Fruit fly (Drosophila melanogaster): ENCODE measurements around the gene CG11069.
A peak's percentile ranks its signal among the peaks of the same experiment; 100 is the strongest.

CG11069 gene

DNA sequence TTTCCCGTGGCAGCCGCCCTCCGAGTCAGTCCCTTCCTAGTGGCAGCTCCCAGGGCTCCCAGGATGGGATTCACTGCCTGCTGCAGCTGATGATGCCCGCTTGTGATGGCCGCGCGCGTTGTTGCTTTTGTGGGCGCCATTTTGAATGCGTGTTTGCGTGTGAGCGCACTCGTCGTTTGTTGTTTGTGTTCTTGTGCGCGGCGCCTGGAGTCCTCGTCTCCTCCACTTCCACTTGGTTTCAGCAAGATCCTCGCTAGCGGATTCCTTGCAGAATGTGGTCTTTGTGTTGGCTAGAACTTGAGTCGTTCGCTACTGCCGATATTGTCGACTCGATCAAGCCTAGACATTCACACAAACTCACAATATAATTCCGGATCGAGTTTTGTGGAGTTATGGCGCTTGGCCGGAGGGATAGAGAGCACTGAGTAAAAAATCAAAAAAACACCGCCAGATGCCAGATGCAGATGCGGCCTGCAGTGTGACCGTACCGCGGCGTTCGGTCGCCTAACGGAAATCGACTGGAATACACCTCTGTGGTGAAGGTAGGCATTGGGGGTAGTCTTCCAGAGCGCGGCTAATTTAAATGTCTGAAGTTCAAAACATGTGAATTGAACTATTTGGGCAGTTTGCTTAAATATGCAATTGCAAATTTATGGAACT is 24.0 kb upstream of the CG11069 start, which contains the start of gene CycB3 (continued):
- TF ChIP-seq ara (GFP tag; IDR thresholded peaks at IDR 0.05) (no peak), wor (GFP tag; IDR thresholded peaks at IDR 0.05) (no peak), grn (GFP tag; optimal IDR thresholded peaks at IDR 0.05) (no peak), grau (tag; optimal IDR thresholded peaks at IDR 0.05) (peak; percentile 16), Ets65A (GFP tag) (peak; percentile 9), CG15514 (GFP tag; optimal IDR thresholded peaks at IDR 0.05) (peak; percentile 81), CG1024 (GFP tag; IDR thresholded peaks at IDR 0.05) (no peak), crp (GFP tag; optimal IDR thresholded peaks at IDR 0.05) (peak in 1 of 2 experiments; percentile 64), CG10431 (GFP tag; optimal IDR thresholded peaks at IDR 0.05) (peak; percentile 54), insv (GFP tag; optimal IDR thresholded peaks at IDR 0.05) (peak in 1 of 2 experiments; percentile 58), odd (GFP tag; optimal IDR thresholded peaks at IDR 0.05) (no peak), cwo (GFP tag; optimal IDR thresholded peaks at IDR 0.05) (no peak), stwl (tag; optimal IDR thresholded peaks at IDR 0.05) (peak; percentile 65), CG1792 (GFP tag; optimal IDR thresholded peaks at IDR 0.05) (no peak), CG4360 (GFP tag; IDR thresholded peaks at IDR 0.05) (0 out of 2 replicates have a peak, but pooled peaks have one; percentile 22), CG34422 (GFP tag; IDR thresholded peaks at IDR 0.05) (0 out of 3 replicates have a peak, but pooled peaks have one; percentile 22), CG12391 (tag; optimal IDR thresholded peaks at IDR 0.05) (peak; percentile 31), org-1 (GFP tag; optimal IDR thresholded peaks at IDR 0.05) (no peak), CG32767 (GFP tag; IDR thresholded peaks at IDR 0.05) (no peak), CG13287 (GFP tag; IDR thresholded peaks at IDR 0.05; ENCODE audit: partially characterized antibody) (peak; percentile 49), zf30C (GFP tag; optimal IDR thresholded peaks at IDR 0.05) (peak; percentile 14), CG33213 (GFP tag; optimal IDR thresholded peaks at IDR 0.05) (peak; percentile 63), CG18619 (GFP tag; optimal IDR thresholded peaks at IDR 0.05) (peak; percentile 26), CG11723 (GFP tag; optimal IDR thresholded peaks at IDR 0.05) (peak; percentile 3), Abd-B (GFP tag; optimal IDR thresholded peaks at IDR 0.05) (no peak), row (GFP tag; IDR thresholded peaks at IDR 0.05) (peak; percentile 27; the same call in 1 of the 3 replicates), CTCF (GFP tag; optimal IDR thresholded peaks at IDR 0.05) (peak; percentile 58), ci (GFP tag; IDR thresholded peaks at IDR 0.05) (peak; percentile 67; the same call in 1 of the 3 replicates), CG4707 (GFP tag; optimal IDR thresholded peaks at IDR 0.05) (no peak), CG17912 (GFP tag; optimal IDR thresholded peaks at IDR 0.05) (peak; percentile 69), MTF-1 (GFP tag; optimal IDR thresholded peaks at IDR 0.05; ENCODE audit: borderline replicate concordance) (peak; percentile 63), mld (GFP tag; IDR thresholded peaks at IDR 0.05; ENCODE audit: partially characterized antibody) (no peak), CG33557 (GFP tag; optimal IDR thresholded peaks at IDR 0.05) (peak; percentile 8), MESR4 (GFP tag; optimal IDR thresholded peaks at IDR 0.05) (peak; percentile 64), CG15269 (tag; optimal IDR thresholded peaks at IDR 0.05) (no peak), CG10209 (GFP tag; optimal IDR thresholded peaks at IDR 0.05) (no peak), Deaf1 (tag; optimal IDR thresholded peaks at IDR 0.05) (no peak), Tbp (GFP tag; optimal IDR thresholded peaks at IDR 0.05) (peak; percentile 17), CG1603 (tag; optimal IDR thresholded peaks at IDR 0.05) (peak; percentile 91), Hmx (GFP tag; optimal IDR thresholded peaks at IDR 0.05) (no peak), Kr (GFP tag; optimal IDR thresholded peaks at IDR 0.05) (no peak), dm (GFP tag; optimal IDR thresholded peaks at IDR 0.05) (peak; percentile 53), Rfx (GFP tag; IDR thresholded peaks at IDR 0.05) (peak; percentile 55), CG3995 (GFP tag; optimal IDR thresholded peaks at IDR 0.05) (no peak), ind (GFP tag; optimal IDR thresholded peaks at IDR 0.05) (no peak), CG6272 (GFP tag; IDR thresholded peaks at IDR 0.05) (no peak), Gug (GFP tag; IDR thresholded peaks at IDR 0.05) (no peak), gcm2 (GFP tag; optimal IDR thresholded peaks at IDR 0.05) (no peak), hb (GFP tag; IDR thresholded peaks at IDR 0.05; ENCODE audit: partially characterized antibody) (no peak), ken (GFP tag; IDR thresholded peaks at IDR 0.05) (0 out of 3 replicates have a peak, but pooled peaks have one; percentile 9)
